Worm (Caenorhabditis elegans) whole organism, L1 larva: ENCODE results near the gene C39B5.2.
A peak's percentile ranks its signal among the peaks of the same experiment; 100 is the strongest.
"Not testable (repeated sequence)": the region's sequence is repeated elsewhere in the genome, so short reads cannot be mapped to it uniquely, and the experiment has no call there.

ENCODE experiments used
- C04F5.9 ChIP-seq: sonication (generic microtip); optimal IDR thresholded peaks from 2 replicates; lab custom pipeline; 2016; ENCODE audit warnings: missing genetic modification characterization, missing compliant biosample characterization
- F16B12.6 ChIP-seq: fragments of 150-350 bp; optimal IDR thresholded peaks from 2 replicates; lab custom pipeline; 2014; ENCODE audit warnings: missing biosample characterization, missing genetic modification characterization
- Y116A8C.19 ChIP-seq: sonication (generic microtip); optimal IDR thresholded peaks from 2 replicates; lab custom pipeline; 2016; ENCODE audit warnings: missing compliant biosample characterization, missing genetic modification characterization, borderline replicate concordance
- aly-2 ChIP-seq: fragments of 150-350 bp; optimal IDR thresholded peaks from 2 replicates; lab custom pipeline; 2014; ENCODE audit warnings: missing biosample characterization, missing genetic modification characterization
- ama-1 ChIP-seq: fragments of 150-350 bp; optimal IDR thresholded peaks from 2 replicates; lab custom pipeline; 2014
- ceh-63 ChIP-seq: fragments of 200-800 bp; sonication (Bioruptor generic); optimal IDR thresholded peaks from 2 replicates; lab custom pipeline; 2018; ENCODE audit warnings: mild to moderate bottlenecking, missing genetic modification characterization, missing compliant biosample characterization
- dsc-1 ChIP-seq: sonication (generic microtip); optimal IDR thresholded peaks from 2 replicates; lab custom pipeline; 2016; ENCODE audit warnings: mild to moderate bottlenecking, missing genetic modification characterization, missing compliant biosample characterization
- efl-1 ChIP-seq, 4 experiments: fragments of 150-350 bp; optimal IDR thresholded peaks in 3 of 4; peaks in 1 of 4; 1 replicate in 1 of 4; 2 replicates in 3 of 4; lab custom pipeline; 2014; ENCODE audit warnings: missing biosample characterization in 2 of 4, missing genetic modification characterization in 2 of 4, missing genetic modification reagents in 2 of 4
- elt-2 ChIP-seq: sonication (generic microtip); optimal IDR thresholded peaks from 2 replicates; lab custom pipeline; 2016; ENCODE audit warnings: missing genetic modification characterization, mild to moderate bottlenecking, inconsistent platforms, missing compliant biosample characterization, missing genetic modification reagents
- fkh-4 ChIP-seq: sonication (generic microtip); optimal IDR thresholded peaks from 2 replicates; lab custom pipeline; 2016; ENCODE audit warnings: missing compliant biosample characterization, missing genetic modification characterization, borderline replicate concordance
- irx-1 ChIP-seq: sonication (generic microtip); optimal IDR thresholded peaks from 2 replicates; lab custom pipeline; 2016; ENCODE audit warnings: missing genetic modification characterization, missing compliant biosample characterization
- lin-13 ChIP-seq: fragments of 150-350 bp; optimal IDR thresholded peaks from 2 replicates; lab custom pipeline; 2014; ENCODE audit warnings: missing biosample characterization, missing genetic modification reagents, missing genetic modification characterization
- mab-9 ChIP-seq: fragments of 200-800 bp; sonication (Bioruptor generic); IDR thresholded peaks from 2 replicates; pipeline ENCODE4 v1.3.6; 2022; ENCODE audit warnings: missing genetic modification reagents, missing genetic modification characterization, missing compliant biosample characterization
- mef-2 ChIP-seq: fragments of 150-350 bp; optimal IDR thresholded peaks from 2 replicates; lab custom pipeline; 2014; ENCODE audit warnings: missing biosample characterization, missing genetic modification characterization
- nhr-20 ChIP-seq: sonication (generic microtip); optimal IDR thresholded peaks from 2 replicates; lab custom pipeline; 2016; ENCODE audit warnings: mild to moderate bottlenecking, missing genetic modification characterization, missing compliant biosample characterization
- nhr-76 ChIP-seq: sonication (generic microtip); optimal IDR thresholded peaks from 2 replicates; lab custom pipeline; 2017; ENCODE audit warnings: missing biosample characterization, missing genetic modification characterization
- nhr-77 ChIP-seq: fragments of 150-350 bp; optimal IDR thresholded peaks from 2 replicates; lab custom pipeline; 2014; ENCODE audit warnings: missing biosample characterization, missing genetic modification characterization
- nhr-84 ChIP-seq: sonication (generic microtip); optimal IDR thresholded peaks from 2 replicates; lab custom pipeline; 2017; ENCODE audit warnings: missing biosample characterization, missing genetic modification characterization
- nhr-85 ChIP-seq: sonication (generic microtip); peaks from one replicate; lab custom pipeline; 2016; ENCODE audit warnings: missing genetic modification characterization, inconsistent platforms, missing compliant biosample characterization
- pqm-1 ChIP-seq: sonication (generic microtip); optimal IDR thresholded peaks from 3 replicates; lab custom pipeline; 2017; ENCODE audit warnings: missing biosample characterization, missing genetic modification characterization
- sox-4 ChIP-seq: sonication (generic microtip); optimal IDR thresholded peaks from 2 replicates; lab custom pipeline; 2016; ENCODE audit warnings: missing genetic modification characterization, missing compliant biosample characterization
- swsn-7 ChIP-seq: sonication (generic microtip); optimal IDR thresholded peaks from 2 replicates; lab custom pipeline; 2016; ENCODE audit warnings: missing genetic modification characterization, missing compliant biosample characterization
- tlp-1 ChIP-seq: fragments of 150-350 bp; optimal IDR thresholded peaks from 2 replicates; lab custom pipeline; 2014; ENCODE audit warnings: missing biosample characterization, missing genetic modification characterization
- unc-30 ChIP-seq: sonication (generic microtip); optimal IDR thresholded peaks from 2 replicates; lab custom pipeline; 2017; ENCODE audit warnings: missing biosample characterization, missing genetic modification characterization
- unc-62 ChIP-seq: fragments of 150-350 bp; optimal IDR thresholded peaks from 2 replicates; lab custom pipeline; 2014; ENCODE audit warnings: missing biosample characterization, missing genetic modification reagents, missing genetic modification characterization
- unc-98 ChIP-seq: fragments of 200-800 bp; sonication (Bioruptor generic); IDR thresholded peaks from 2 replicates; pipeline ENCODE4 v1.3.6; 2022; ENCODE audit warnings: missing genetic modification characterization, missing compliant biosample characterization
- vab-15 ChIP-seq: sonication (generic microtip); optimal IDR thresholded peaks from 2 replicates; lab custom pipeline; 2017; ENCODE audit warnings: missing genotype, mild to moderate bottlenecking, missing genetic modification characterization, missing compliant biosample characterization
- zag-1 ChIP-seq: fragments of 150-350 bp; optimal IDR thresholded peaks from 2 replicates; lab custom pipeline; 2014; ENCODE audit warnings: missing biosample characterization, missing genetic modification characterization
- ztf-11 ChIP-seq, 2 experiments: sonication (generic microtip); optimal IDR thresholded peaks; 2 replicates each; lab custom pipeline; 2016 to 2017; ENCODE audit warnings: missing genetic modification characterization in 2 of 2, missing biosample characterization in 1 of 2, missing compliant biosample characterization in 1 of 2

C39B5.2 gene

DNA sequence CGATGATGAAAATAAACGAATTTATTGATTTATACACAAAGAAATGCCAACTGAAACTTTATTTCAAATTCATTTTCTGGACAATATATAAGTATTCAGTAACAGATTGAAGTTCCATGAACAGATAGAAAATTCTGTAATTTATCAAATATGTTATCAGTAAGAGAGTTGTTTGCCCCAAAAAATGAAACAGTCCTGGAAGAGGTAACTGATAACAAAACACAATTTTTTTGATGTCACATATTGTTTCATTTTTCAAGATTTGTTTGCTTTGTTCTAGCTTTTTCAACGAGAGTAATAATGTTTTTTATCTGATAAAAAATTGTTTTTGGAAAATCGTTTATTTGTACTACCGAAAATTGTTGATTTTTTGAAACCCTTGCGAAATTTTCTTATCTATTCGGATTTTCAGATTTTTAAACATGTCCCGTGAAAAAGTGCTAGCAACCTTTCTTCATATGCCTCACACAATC is 18.4 kb downstream of the C39B5.2 start, which contains the start of gene fbxa-73:
Gene fbxa-73 (plus strand): TSS at position 423 of the 473 bp plus-strand sequence.
- no peak for TF ChIP-seq F16B12.6 (tag; lab: Kevin White, UChicago)
- peak; percentile 62 for TF ChIP-seq pqm-1 (tag; lab: Kevin White, UChicago)
- peak; percentile 71 for TF ChIP-seq elt-2
- no peak for TF ChIP-seq ceh-63 (GFP tag; lab: Kevin White, UChicago)
- no peak for TF ChIP-seq unc-98 (GFP tag; lab: Robert Waterston, UW)
- TF ChIP-seq dsc-1 (tag; lab: Kevin White, UChicago), result no peak

DNA sequence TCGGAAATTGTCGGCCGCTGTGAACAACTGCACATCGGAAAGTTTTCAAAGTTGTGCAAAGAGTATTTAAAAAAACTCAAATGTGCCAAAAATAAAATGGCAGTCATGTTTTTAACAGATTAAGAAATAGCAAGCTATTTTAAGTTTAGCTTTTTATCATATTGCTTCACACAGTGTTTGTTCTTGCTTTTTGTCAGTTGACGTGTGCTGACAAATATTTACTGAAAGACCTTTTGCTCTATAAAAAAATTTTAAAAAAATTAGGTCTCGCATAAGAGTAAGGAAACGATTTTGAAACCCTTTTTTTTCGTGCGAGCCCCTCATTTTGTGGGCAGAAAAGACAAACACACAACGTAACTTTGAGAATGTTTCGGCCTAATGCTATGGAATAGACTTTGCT is 20.8 kb downstream of the C39B5.2 start, which contains the start of gene fbxa-71:
Gene fbxa-71 (plus strand): TSS at position 301 of the 400 bp plus-strand sequence.
- TF ChIP-seq ama-1 (no peak), ztf-11 (tag; optimal IDR thresholded peaks at IDR 0.05; lab: Kevin White, UChicago) (no peak), irx-1 (tag; lab: Kevin White, UChicago) (no peak), fkh-4 (no peak), aly-2 (tag; lab: Kevin White, UChicago) (no peak), unc-30 (tag; lab: Kevin White, UChicago) (no peak), dsc-1 (tag; lab: Kevin White, UChicago) (no peak), lin-13 (GFP tag; lab: Kevin White, UChicago) (no peak), nhr-76 (tag; lab: Kevin White, UChicago) (no peak), nhr-84 (tag; lab: Kevin White, UChicago) (no peak), sox-4 (no peak), Y116A8C.19 (tag; lab: Kevin White, UChicago) (no peak), nhr-77 (tag; lab: Kevin White, UChicago) (no peak), mef-2 (tag; lab: Kevin White, UChicago) (no peak), nhr-85 (tag; lab: Kevin White, UChicago) (no peak), C04F5.9 (tag; lab: Kevin White, UChicago) (no peak), tlp-1 (tag; lab: Kevin White, UChicago) (no peak)

DNA sequence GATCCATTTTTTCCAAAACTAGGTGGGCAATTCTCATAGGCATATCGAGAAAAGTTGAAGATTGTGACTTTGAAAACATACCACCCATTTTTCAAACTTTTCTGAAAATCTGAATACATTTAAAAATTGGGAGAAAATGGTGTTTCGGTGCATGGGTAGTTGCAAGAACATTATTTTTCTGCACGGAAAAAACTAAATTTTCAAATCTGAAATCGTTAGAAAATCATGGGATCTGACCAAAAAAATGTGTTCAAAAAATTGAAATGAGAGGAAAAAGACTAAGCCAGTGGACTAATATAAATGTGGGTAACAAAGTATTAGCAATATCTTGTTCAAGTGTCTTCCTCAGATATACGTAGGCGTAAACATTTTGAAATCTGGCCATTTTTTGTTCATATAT is 24.2 kb downstream of the C39B5.2 start, which contains the start of gene fbxa-43:
Gene fbxa-43 (minus strand): TSS at position 101 of the 400 bp plus-strand sequence.
- no peak for TF ChIP-seq efl-1 (optimal IDR thresholded peaks at IDR 0.05; lab: Kevin White, UChicago)
- TF ChIP-seq efl-1 (GFP tag; optimal IDR thresholded peaks at IDR 0.05 in 1 of 2; lab: Kevin White, UChicago), result peak in 1 of 2 experiments; percentile 52
- TF ChIP-seq lin-13 (GFP tag; lab: Kevin White, UChicago), result no peak

DNA sequence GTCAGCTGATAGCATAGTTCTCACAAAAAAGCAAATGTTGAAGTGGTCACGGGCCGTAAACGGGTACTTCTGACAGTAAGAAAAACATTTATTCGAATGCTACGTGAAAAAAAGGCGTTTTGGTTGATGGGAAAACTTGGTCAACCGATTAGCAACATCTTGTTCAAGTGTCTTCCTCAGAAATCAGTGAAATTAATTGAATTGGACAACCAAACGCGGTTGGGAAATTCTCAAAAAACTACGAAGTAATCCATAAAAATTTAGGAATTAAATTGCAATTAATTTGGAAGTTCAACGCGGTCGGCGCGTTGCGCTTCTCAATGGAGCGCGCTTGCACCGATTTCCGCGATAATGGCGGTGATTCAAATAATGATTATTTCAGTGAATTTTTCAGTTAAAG is 24.6 kb downstream of the C39B5.2 start:
- no peak for TF ChIP-seq nhr-20 (tag; lab: Kevin White, UChicago)
- TF ChIP-seq zag-1, result no peak
- no peak for TF ChIP-seq efl-1 (optimal IDR thresholded peaks at IDR 0.05; lab: Kevin White, UChicago)
- TF ChIP-seq efl-1 (GFP tag; optimal IDR thresholded peaks at IDR 0.05 in 1 of 2; lab: Kevin White, UChicago), result peak in 1 of 2 experiments; percentile 92

DNA sequence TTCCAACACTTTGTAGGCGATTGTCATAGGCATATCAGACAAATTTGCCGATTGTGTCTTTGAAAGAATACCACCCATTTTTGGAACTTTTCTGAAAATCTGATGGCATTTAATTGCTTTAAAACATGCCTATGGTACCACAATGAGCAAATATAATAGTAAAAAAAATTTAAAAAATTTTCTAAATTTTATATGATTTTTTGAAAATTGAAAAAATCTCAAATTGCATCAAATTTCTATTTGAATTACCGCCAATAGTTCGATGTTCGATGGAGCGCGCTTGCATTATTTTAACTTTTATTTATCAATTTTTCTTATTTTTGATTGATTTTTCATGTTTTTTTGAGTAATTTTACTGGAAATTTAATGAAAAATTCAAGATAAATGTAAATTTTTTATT is 26.7 kb downstream of the C39B5.2 start, which contains the start of gene fbxa-42:
Gene fbxa-42 (minus strand): TSS at position 101 of the 400 bp plus-strand sequence.
- TF ChIP-seq swsn-7 (tag; lab: Kevin White, UChicago); unc-62 (GFP tag; lab: Kevin White, UChicago); mab-9: not testable (repeated sequence)

DNA sequence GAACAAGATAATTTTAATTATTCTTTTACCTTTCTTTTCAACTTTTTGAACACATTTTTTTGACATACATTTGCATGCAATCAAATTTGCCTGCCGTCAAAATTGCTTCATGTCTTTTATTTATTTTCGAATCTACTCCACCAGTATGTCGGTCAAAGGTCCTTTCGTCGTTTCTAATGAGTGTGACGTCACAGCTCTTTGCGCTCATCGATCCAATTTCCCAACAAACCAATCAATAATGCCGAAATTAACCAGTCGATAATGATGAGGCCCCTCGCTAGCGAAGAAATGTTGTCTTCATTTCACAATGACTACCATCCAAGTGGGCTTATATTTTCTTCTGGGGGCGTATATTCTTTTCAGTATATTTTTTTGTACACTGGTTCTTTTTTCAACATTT is 28.3 kb downstream of the C39B5.2 start, which contains the start of gene Y54F10BM.6:
Gene Y54F10BM.6 (plus strand): TSS at position 301 of the 400 bp plus-strand sequence.
- TF ChIP-seq efl-1 (optimal IDR thresholded peaks at IDR 0.05; lab: Kevin White, UChicago) (no peak), efl-1 (GFP tag; optimal IDR thresholded peaks at IDR 0.05 in 1 of 2; lab: Kevin White, UChicago) (peak in 1 of 2 experiments; percentile 72), vab-15 (tag; lab: Kevin White, UChicago) (no peak)
